Worm (Caenorhabditis elegans): ENCODE results near the gene T28C6.7.

DNA sequence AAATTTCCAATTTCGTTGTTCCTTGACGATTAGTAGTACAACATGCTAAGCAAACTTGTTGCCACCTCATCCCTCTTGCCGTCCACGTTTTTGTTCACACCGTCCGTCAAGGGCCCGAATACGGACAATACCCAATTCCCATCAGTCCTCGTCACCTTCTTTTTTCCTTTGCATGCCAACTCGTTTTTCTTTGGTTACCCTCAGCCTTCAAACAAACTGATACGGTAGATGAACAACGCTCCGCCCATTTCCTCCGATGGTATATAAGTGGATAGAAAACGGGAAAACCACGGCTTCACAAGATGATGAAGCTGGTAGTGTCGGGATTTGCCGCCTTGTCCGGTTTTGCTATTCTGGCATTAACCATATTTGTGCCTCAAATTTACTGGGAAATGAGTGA lies 20.3 kb downstream of the T28C6.7 start, which contains the start of gene col-118:
- TF ChIP-seq nhr-12 (tag; optimal IDR thresholded peaks at IDR 0.05) (no peak), elt-2 (tag; optimal IDR thresholded peaks at IDR 0.05) (no peak), nhr-11 (tag; optimal IDR thresholded peaks at IDR 0.05) (no peak), ama-1 (optimal IDR thresholded peaks at IDR 0.05) (no peak)
